Worm (Caenorhabditis elegans): Measurements from ENCODE around the gene R166.2.

The R166.2 gene

ce11 chrII:10542654-10543456 lies 5.4 kb upstream of the R166.2 start:
- no peak for TF ChIP-seq ceh-36 (tag; optimal IDR thresholded peaks at IDR 0.05)
- 0 out of 2 replicates have a peak, but pooled peaks have one; percentile 7 for TF ChIP-seq pes-1 (GFP tag; IDR thresholded peaks at IDR 0.05)
- peak; percentile 74 for TF ChIP-seq ama-1 (optimal IDR thresholded peaks at IDR 0.05)
- TF ChIP-seq tbx-11 (GFP tag; IDR thresholded peaks at IDR 0.05): no peak

DNA sequence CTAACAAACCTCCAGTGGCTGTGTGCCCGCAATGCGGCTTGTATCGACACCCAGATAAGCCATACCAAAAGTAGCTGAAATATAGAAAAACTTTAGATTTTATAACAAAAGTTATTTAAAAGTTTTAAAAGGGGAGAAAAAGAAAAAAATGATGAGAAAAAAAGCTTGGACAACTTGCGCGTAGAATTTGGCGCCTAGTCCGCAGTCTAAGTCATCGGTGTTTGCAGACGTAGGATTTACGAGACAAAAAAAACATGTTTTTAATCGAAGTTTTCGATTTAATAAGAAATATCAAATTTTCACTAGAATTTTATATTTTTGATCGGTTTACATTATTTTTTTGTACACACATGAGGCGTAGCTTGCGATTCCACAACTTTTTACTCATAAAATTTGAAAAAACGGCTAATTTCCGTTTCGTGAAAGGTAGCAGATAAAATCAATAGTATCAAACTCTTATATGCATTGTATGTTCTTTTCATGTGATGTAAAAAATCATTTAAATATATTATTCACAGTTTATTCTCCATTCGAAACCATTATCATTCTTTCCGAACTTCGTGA lies 4.5 kb upstream of the R166.2 start, which contains the start of gene pro-1:
TSS of gene pro-1 (minus strand) at position 74 of the 564 bp plus-strand sequence.
- TF ChIP-seq tbx-37 (GFP tag; conservative IDR thresholded peaks at IDR 0.05) (peak; percentile 5; the same call in 1 of the 2 replicates), flt-1 (GFP tag; IDR thresholded peaks at IDR 0.05) (no peak; the same call in 1 of the 2 replicates), ama-1 (optimal IDR thresholded peaks at IDR 0.05) (peak; percentile 81), hnd-1 (tag; optimal IDR thresholded peaks at IDR 0.05) (no peak), sea-1 (GFP tag; conservative IDR thresholded peaks at IDR 0.05) (peak; percentile 81), B0310.2 (tag; optimal IDR thresholded peaks at IDR 0.05) (no peak), ceh-13 (GFP tag; optimal IDR thresholded peaks at IDR 0.05) (no peak), aly-1 (tag; optimal IDR thresholded peaks at IDR 0.05) (no peak), hmbx-1 (tag; optimal IDR thresholded peaks at IDR 0.05) (no peak), tra-4 (tag; optimal IDR thresholded peaks at IDR 0.05) (no peak), hmg-4 (GFP tag; optimal IDR thresholded peaks at IDR 0.05) (peak; percentile 2), ets-7 (tag; optimal IDR thresholded peaks at IDR 0.05) (no peak), ceh-36 (tag; optimal IDR thresholded peaks at IDR 0.05) (no peak), scrt-1 (GFP tag; IDR thresholded peaks at IDR 0.05) (no peak), tbx-11 (GFP tag; IDR thresholded peaks at IDR 0.05) (no peak), F13C5.2 (tag; optimal IDR thresholded peaks at IDR 0.05) (peak; percentile 47), pes-1 (GFP tag; IDR thresholded peaks at IDR 0.05) (peak; percentile 71; the same call in 1 of the 2 replicates)

DNA sequence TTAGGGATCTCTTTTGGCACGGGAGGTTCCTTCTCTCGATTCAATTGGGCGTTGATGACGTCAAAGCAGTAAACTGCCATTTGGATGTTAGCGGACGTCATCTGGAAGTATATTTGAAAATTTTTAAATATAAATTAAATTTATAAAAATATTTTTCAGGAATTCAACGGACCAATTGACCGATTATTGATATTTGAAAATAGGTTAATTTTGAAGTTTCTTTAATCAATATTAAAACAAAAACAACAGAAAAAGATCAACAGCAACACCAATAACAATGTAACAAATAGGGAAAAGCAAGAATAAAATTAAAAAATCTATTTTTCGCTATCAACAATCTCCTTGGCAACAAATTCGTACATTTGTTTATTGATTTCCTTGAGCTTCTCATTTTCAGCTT lies 1.8 kb upstream of the R166.2 start, which contains the start of gene R166.3:
TSS of gene R166.3 (minus strand) at position 101 of the 400 bp plus-strand sequence.
- no peak for TF ChIP-seq B0310.2 (tag; optimal IDR thresholded peaks at IDR 0.05)
- no peak for TF ChIP-seq ets-7 (tag; optimal IDR thresholded peaks at IDR 0.05)
- no peak for TF ChIP-seq ceh-36 (tag; optimal IDR thresholded peaks at IDR 0.05)
- TF ChIP-seq hmg-4 (GFP tag; optimal IDR thresholded peaks at IDR 0.05): no peak
- TF ChIP-seq tbx-11 (GFP tag; IDR thresholded peaks at IDR 0.05): no peak
- TF ChIP-seq hnd-1 (tag; optimal IDR thresholded peaks at IDR 0.05): no peak
- TF ChIP-seq tbx-37 (GFP tag; conservative IDR thresholded peaks at IDR 0.05): no peak
- TF ChIP-seq tra-4 (tag; optimal IDR thresholded peaks at IDR 0.05): no peak
- no peak for TF ChIP-seq sea-1 (GFP tag; conservative IDR thresholded peaks at IDR 0.05)
- no peak for TF ChIP-seq flt-1 (GFP tag; IDR thresholded peaks at IDR 0.05)
- no peak for TF ChIP-seq ceh-13 (GFP tag; optimal IDR thresholded peaks at IDR 0.05)
- no peak for TF ChIP-seq ama-1 (optimal IDR thresholded peaks at IDR 0.05)
- no peak for TF ChIP-seq hmbx-1 (tag; optimal IDR thresholded peaks at IDR 0.05)
- no peak for TF ChIP-seq scrt-1 (GFP tag; IDR thresholded peaks at IDR 0.05)
- no peak for TF ChIP-seq pes-1 (GFP tag; IDR thresholded peaks at IDR 0.05)

- no peak for TF ChIP-seq aly-1 (tag; optimal IDR thresholded peaks at IDR 0.05)
- peak; percentile 19 for TF ChIP-seq F13C5.2 (tag; optimal IDR thresholded peaks at IDR 0.05)
- no peak for TF ChIP-seq ceh-13 (GFP tag; optimal IDR thresholded peaks at IDR 0.05)
- peak; percentile 40; the same call in 1 of the 2 replicates for TF ChIP-seq tbx-37 (GFP tag; conservative IDR thresholded peaks at IDR 0.05)
- no peak for TF ChIP-seq hnd-1 (tag; optimal IDR thresholded peaks at IDR 0.05)
- TF ChIP-seq scrt-1 (GFP tag; IDR thresholded peaks at IDR 0.05): no peak
- TF ChIP-seq ets-7 (tag; optimal IDR thresholded peaks at IDR 0.05): no peak
Observed at ce11 chrII:10537988-10538387, 517 bp upstream of the R166.2 start.

- no peak for TF ChIP-seq scrt-1 (GFP tag; IDR thresholded peaks at IDR 0.05)
Observed at ce11 chrII:10533985-10534384, 3.5 kb downstream of the R166.2 start.

DNA sequence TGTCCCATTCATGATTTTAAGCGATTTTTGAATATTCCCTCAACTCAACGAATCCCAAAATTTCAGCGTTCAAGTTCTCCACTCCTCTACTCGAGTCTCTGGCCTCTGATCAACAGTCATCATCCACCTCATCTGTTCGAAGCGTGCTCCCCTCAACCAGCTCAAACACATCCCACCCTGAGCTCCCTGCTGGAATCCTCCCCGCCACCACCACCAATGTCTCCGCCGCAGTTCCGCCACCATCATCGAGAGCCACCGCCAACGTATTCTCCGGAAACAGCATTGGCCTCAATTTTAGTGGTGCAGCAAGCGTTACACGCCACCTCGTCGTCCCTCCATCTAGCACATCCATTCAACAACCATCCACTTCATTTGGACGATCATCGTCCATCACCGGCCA lies 5.9 kb downstream of the R166.2 start:
- TF ChIP-seq aly-1 (tag; optimal IDR thresholded peaks at IDR 0.05) (no peak), ets-7 (tag; optimal IDR thresholded peaks at IDR 0.05) (no peak), hmbx-1 (tag; optimal IDR thresholded peaks at IDR 0.05) (no peak), ama-1 (optimal IDR thresholded peaks at IDR 0.05) (no peak), B0310.2 (tag; optimal IDR thresholded peaks at IDR 0.05) (no peak), hnd-1 (tag; optimal IDR thresholded peaks at IDR 0.05) (no peak), tbx-37 (GFP tag; conservative IDR thresholded peaks at IDR 0.05) (no peak), pes-1 (GFP tag; IDR thresholded peaks at IDR 0.05) (no peak), F13C5.2 (tag; optimal IDR thresholded peaks at IDR 0.05) (no peak), sea-1 (GFP tag; conservative IDR thresholded peaks at IDR 0.05) (no peak), tra-4 (tag; optimal IDR thresholded peaks at IDR 0.05) (no peak), hmg-4 (GFP tag; optimal IDR thresholded peaks at IDR 0.05) (no peak), tbx-11 (GFP tag; IDR thresholded peaks at IDR 0.05) (no peak), ceh-36 (tag; optimal IDR thresholded peaks at IDR 0.05) (no peak), scrt-1 (GFP tag; IDR thresholded peaks at IDR 0.05) (no peak), flt-1 (GFP tag; IDR thresholded peaks at IDR 0.05) (no peak), ceh-13 (GFP tag; optimal IDR thresholded peaks at IDR 0.05) (no peak)

DNA sequence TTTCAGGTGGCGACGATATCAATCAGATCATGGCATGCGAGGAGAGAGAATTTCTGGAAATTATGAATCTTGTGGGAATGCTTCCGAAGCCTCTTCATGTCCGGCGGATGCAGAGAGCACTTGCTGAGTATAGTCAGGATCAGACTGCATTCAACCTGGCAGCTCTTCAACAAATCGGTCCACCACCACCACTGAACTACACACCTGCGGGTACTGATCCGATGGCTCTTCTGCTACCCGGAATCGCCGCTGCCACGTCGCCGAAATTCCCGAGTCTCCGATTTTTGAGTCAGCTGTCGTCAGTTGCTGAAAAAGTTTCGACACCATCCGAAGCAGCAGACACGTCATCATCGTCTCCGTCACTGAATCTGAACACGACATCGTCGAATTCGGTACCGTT lies 6.6 kb downstream of the R166.2 start:
- TF ChIP-seq F13C5.2 (tag; optimal IDR thresholded peaks at IDR 0.05): no peak
- no peak for TF ChIP-seq tbx-37 (GFP tag; conservative IDR thresholded peaks at IDR 0.05)
- no peak for TF ChIP-seq sea-1 (GFP tag; conservative IDR thresholded peaks at IDR 0.05)
- TF ChIP-seq scrt-1 (GFP tag; IDR thresholded peaks at IDR 0.05): no peak
- no peak for TF ChIP-seq tbx-11 (GFP tag; IDR thresholded peaks at IDR 0.05)
- no peak for TF ChIP-seq ets-7 (tag; optimal IDR thresholded peaks at IDR 0.05)
- TF ChIP-seq ama-1 (optimal IDR thresholded peaks at IDR 0.05): no peak
- TF ChIP-seq B0310.2 (tag; optimal IDR thresholded peaks at IDR 0.05): no peak
- no peak for TF ChIP-seq pes-1 (GFP tag; IDR thresholded peaks at IDR 0.05)
- no peak for TF ChIP-seq ceh-13 (GFP tag; optimal IDR thresholded peaks at IDR 0.05)
- no peak for TF ChIP-seq hnd-1 (tag; optimal IDR thresholded peaks at IDR 0.05)

All from whole organism, early embryonic.